Worm (Caenorhabditis elegans) whole organism, midembryonic: ENCODE results near the gene moc-5.

Source experiments
- flt-1 ChIP-seq: fragments of 200-800 bp; sonication (Bioruptor generic); IDR thresholded peaks from 2 replicates; pipeline ENCODE4 v1.3.6; 2022; ENCODE audit warnings: missing genetic modification characterization, missing compliant biosample characterization
- med-1 ChIP-seq: sonication (generic microtip); optimal IDR thresholded peaks from 2 replicates; lab custom pipeline; 2017; ENCODE audit warnings: missing genetic modification characterization, mild to moderate bottlenecking, missing compliant biosample characterization, antibody characterized with exemption, missing genetic modification reagents; ENCODE audit not compliant: insufficient read depth
- ref-1 ChIP-seq: fragments of 200-800 bp; sonication (Bioruptor generic); conservative IDR thresholded peaks from 2 replicates; pipeline ENCODE4 v1.3.6; 2022; ENCODE audit warnings: missing genetic modification reagents, missing genetic modification characterization, missing compliant biosample characterization
- tab-1 ChIP-seq: fragments of 200-800 bp; sonication (Bioruptor generic); IDR thresholded peaks from 2 replicates; pipeline ENCODE4 v1.3.6; 2022; ENCODE audit warnings: missing genetic modification characterization, missing compliant biosample characterization

ce11 chrX:9544405-9544804 is 21.4 kb downstream of the moc-5 start:
- TF ChIP-seq med-1 (no peak), flt-1 (GFP tag; lab: Robert Waterston, UW) (no peak), ref-1 (GFP tag; lab: Robert Waterston, UW) (no peak), tab-1 (no peak)
